Worm (Caenorhabditis elegans): ENCODE data around the gene mfn-1.
A peak's percentile ranks its signal among the peaks of the same experiment; 100 is the strongest.

The mfn-1 gene

DNA sequence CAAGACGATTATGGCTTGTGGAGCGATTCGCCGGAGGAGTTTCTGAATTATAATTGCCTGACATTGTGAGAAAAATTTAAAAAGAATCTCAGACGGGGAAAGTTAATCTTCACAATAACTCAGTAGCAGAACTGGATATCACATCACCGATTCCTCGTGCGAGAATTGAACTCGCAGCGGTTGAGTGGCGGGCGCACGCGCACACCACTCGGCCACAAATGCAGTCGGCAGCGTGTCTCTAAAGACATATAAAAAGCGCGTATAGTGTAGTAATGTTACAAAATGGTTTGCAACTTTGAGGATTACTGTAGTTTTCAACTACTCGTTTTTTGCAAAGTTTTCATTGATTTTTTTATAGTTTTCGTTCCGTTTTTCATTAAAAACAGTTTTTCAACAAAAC, 12.8 kb upstream of the mfn-1 start (continued):
- TF ChIP-seq mml-1 (tag; optimal IDR thresholded peaks at IDR 0.05): no peak
- TF ChIP-seq nhr-28 (tag; optimal IDR thresholded peaks at IDR 0.05): no peak
- TF ChIP-seq elt-1 (tag; optimal IDR thresholded peaks at IDR 0.05): no peak
- TF ChIP-seq fkh-10 (GFP tag; optimal IDR thresholded peaks at IDR 0.05): no peak
- no peak for TF ChIP-seq ama-1 (optimal IDR thresholded peaks at IDR 0.05)
- TF ChIP-seq daf-12 (tag; optimal IDR thresholded peaks at IDR 0.05): no peak
- TF ChIP-seq fkh-2 (tag; optimal IDR thresholded peaks at IDR 0.05): no peak
- TF ChIP-seq lin-15B (tag; optimal IDR thresholded peaks at IDR 0.05): peak; percentile 32
- TF ChIP-seq tbx-2 (tag; optimal IDR thresholded peaks at IDR 0.05): peak; percentile 47
- no peak for TF ChIP-seq pha-4 (tag; optimal IDR thresholded peaks at IDR 0.05)
- TF ChIP-seq nhr-67 (tag; optimal IDR thresholded peaks at IDR 0.05): no peak
- TF ChIP-seq mdl-1 (tag; optimal IDR thresholded peaks at IDR 0.05): no peak

DNA sequence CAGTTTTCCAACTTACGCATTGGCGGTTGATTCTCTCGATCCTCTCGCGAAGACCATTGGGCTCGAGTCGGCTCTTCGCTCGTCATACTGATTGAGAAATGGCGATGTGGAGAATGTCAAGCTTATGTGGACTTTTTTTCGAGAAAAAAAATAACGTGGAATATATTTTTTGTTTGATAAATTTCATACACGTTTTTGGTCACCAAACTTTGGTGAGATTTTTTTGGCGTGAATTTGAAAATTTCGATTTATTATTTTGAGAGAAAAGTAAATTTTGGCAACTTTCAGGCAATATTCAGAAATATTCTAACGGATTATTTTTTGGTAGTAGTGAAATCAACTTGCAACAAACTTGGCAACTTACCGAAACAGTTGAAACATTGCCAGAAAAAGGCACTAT, 7.3 kb upstream of the mfn-1 start, which contains the start of gene W02B12.12:
TSS of gene W02B12.12 (minus strand) at position 101 of the 400 bp plus-strand sequence.
- no peak for TF ChIP-seq snpc-4 (tag; optimal IDR thresholded peaks at IDR 0.05)

ce11 chrII:11476410-11476809, 4.6 kb upstream of the mfn-1 start, which contains the start of gene W02B12.16:
Gene W02B12.16, minus strand, starts transcription at chrII:11476510.
- TF ChIP-seq ceh-28 (tag; optimal IDR thresholded peaks at IDR 0.05) (no peak), unc-62 (GFP tag; optimal IDR thresholded peaks at IDR 0.05) (no peak), nhr-43 (tag; optimal IDR thresholded peaks at IDR 0.05; ENCODE audit: poor library complexity, severe bottlenecking) (peak; percentile 2), elt-3 (tag; optimal IDR thresholded peaks at IDR 0.05) (no peak), jun-1 (tag; optimal IDR thresholded peaks at IDR 0.05) (no peak), elt-2 (tag; optimal IDR thresholded peaks at IDR 0.05) (no peak)

ce11 chrII:11473525-11474181, 1.8 kb upstream of the mfn-1 start, which contains the start of the genes metl-1 and W02B12.11:
Gene metl-1, minus strand, starts transcription at chrII:11473575.
Gene W02B12.11, plus strand, starts transcription at chrII:11473861.
- TF ChIP-seq ceh-82 (tag; optimal IDR thresholded peaks at IDR 0.05) (peak; percentile 58), fkh-10 (GFP tag; optimal IDR thresholded peaks at IDR 0.05) (no peak), lsy-12 (tag; optimal IDR thresholded peaks at IDR 0.05) (peak; percentile 65), pha-4 (tag; optimal IDR thresholded peaks at IDR 0.05) (no peak), nhr-67 (tag; optimal IDR thresholded peaks at IDR 0.05) (no peak), zag-1 (tag; optimal IDR thresholded peaks at IDR 0.05) (no peak), lin-15B (tag; optimal IDR thresholded peaks at IDR 0.05) (peak; percentile 69), sea-2 (GFP tag; optimal IDR thresholded peaks at IDR 0.05) (no peak), hmg-11 (tag; optimal IDR thresholded peaks at IDR 0.05) (peak; percentile 83), nfya-1 (tag; optimal IDR thresholded peaks at IDR 0.05; ENCODE audit: insufficient read depth) (no peak), ceh-16 (tag; optimal IDR thresholded peaks at IDR 0.05) (no peak), egl-5 (tag; optimal IDR thresholded peaks at IDR 0.05) (peak; percentile 36), nhr-76 (tag; optimal IDR thresholded peaks at IDR 0.05) (no peak), nhr-11 (tag; optimal IDR thresholded peaks at IDR 0.05) (no peak), ZK546.5 (tag; optimal IDR thresholded peaks at IDR 0.05) (no peak), mml-1 (tag; optimal IDR thresholded peaks at IDR 0.05) (no peak), snpc-4 (tag; optimal IDR thresholded peaks at IDR 0.05) (no peak), skn-1 (tag; optimal IDR thresholded peaks at IDR 0.05) (peak; percentile 44), jun-1 (tag; optimal IDR thresholded peaks at IDR 0.05) (peak; percentile 62), fos-1 (tag; optimal IDR thresholded peaks at IDR 0.05) (no peak), nhr-28 (tag; optimal IDR thresholded peaks at IDR 0.05) (no peak), tbx-2 (tag; optimal IDR thresholded peaks at IDR 0.05) (peak; percentile 80), ztf-11 (tag; optimal IDR thresholded peaks at IDR 0.05) (no peak), elt-3 (tag; optimal IDR thresholded peaks at IDR 0.05) (no peak), R02D3.7 (tag; optimal IDR thresholded peaks at IDR 0.05) (peak; percentile 81), mdl-1 (tag; optimal IDR thresholded peaks at IDR 0.05) (no peak), pqm-1 (tag; optimal IDR thresholded peaks at IDR 0.05) (peak; percentile 26), nhr-77 (tag; optimal IDR thresholded peaks at IDR 0.05) (peak; percentile 10), fkh-2 (tag; optimal IDR thresholded peaks at IDR 0.05) (no peak), lin-39 (tag; optimal IDR thresholded peaks at IDR 0.05) (peak; percentile 40), unc-39 (tag; optimal IDR thresholded peaks at IDR 0.05) (no peak), aly-2 (tag; optimal IDR thresholded peaks at IDR 0.05) (no peak), ceh-9 (tag; optimal IDR thresholded peaks at IDR 0.05) (no peak), ama-1 (optimal IDR thresholded peaks at IDR 0.05) (no peak), ceh-28 (tag; optimal IDR thresholded peaks at IDR 0.05) (peak; percentile 63), eor-1 (tag; optimal IDR thresholded peaks at IDR 0.05) (no peak), nhr-43 (tag; optimal IDR thresholded peaks at IDR 0.05; ENCODE audit: poor library complexity, severe bottlenecking) (peak; percentile 86), nhr-237 (tag; optimal IDR thresholded peaks at IDR 0.05) (no peak), nhr-25 (tag; optimal IDR thresholded peaks at IDR 0.05) (peak; percentile 60), nhr-12 (tag; optimal IDR thresholded peaks at IDR 0.05) (no peak), ztf-4 (tag; optimal IDR thresholded peaks at IDR 0.05) (no peak), elt-1 (tag; optimal IDR thresholded peaks at IDR 0.05) (peak; percentile 11)

All from whole organism, L3 larva.